Fruit fly (Drosophila melanogaster) Kc167 (cell line): ENCODE results near the gene sowi.

Source experiments
- Myc ChIP-seq: fragments of >200 bp; optimal IDR thresholded peaks from 2 replicates; lab custom pipeline; 2017; ENCODE audit warnings: missing external identifiers
- Sin3A ChIP-seq: fragments of >200 bp; optimal IDR thresholded peaks from 2 replicates; lab custom pipeline; 2018; ENCODE audit warnings: missing external identifiers
- h ChIP-seq: fragments of >200 bp; optimal IDR thresholded peaks from 3 replicates; lab custom pipeline; 2018; ENCODE audit warnings: missing external identifiers
- insv ChIP-seq: fragments of >200 bp; optimal IDR thresholded peaks from 3 replicates; lab custom pipeline; 2018; ENCODE audit warnings: missing external identifiers
- psq ChIP-seq: fragments of >200 bp; optimal IDR thresholded peaks from 2 replicates; lab custom pipeline; 2017; ENCODE audit warnings: missing external identifiers
- ttk ChIP-seq: sonication (Bioruptor generic); optimal IDR thresholded peaks from 2 replicates; lab custom pipeline; 2017; ENCODE audit warnings: missing external identifiers

The sowi gene

dm6 chr3R:6657278-6658246 lies 29.9 kb upstream of the sowi start, which contains the start of the genes CG1307 and twr:
CG1307 (minus strand) TSS chr3R:6657442.
twr (plus strand) TSS chr3R:6657882.
- TF ChIP-seq insv (no peak), Sin3A (lab: Kevin White, UChicago) (no peak), ttk (lab: Kevin White, UChicago) (no peak), Myc (lab: Kevin White, UChicago) (no peak), psq (lab: Kevin White, UChicago) (no peak), h (no peak)

dm6 chr3R:6646740-6647139 lies 19.0 kb upstream of the sowi start, which contains the start of gene Taf1:
Taf1 (plus strand) TSS chr3R:6646889.
- no peak for TF ChIP-seq psq (lab: Kevin White, UChicago)
- no peak for TF ChIP-seq ttk (lab: Kevin White, UChicago)

dm6 chr3R:6644334-6644733 lies 16.6 kb upstream of the sowi start, which contains the start of gene Ass:
Ass (minus strand) TSS chr3R:6644434.
- no peak for TF ChIP-seq Myc (lab: Kevin White, UChicago)
- no peak for TF ChIP-seq insv
- no peak for TF ChIP-seq psq (lab: Kevin White, UChicago)
- TF ChIP-seq Sin3A (lab: Kevin White, UChicago) = no peak
- TF ChIP-seq h = no peak
- no peak for TF ChIP-seq ttk (lab: Kevin White, UChicago)

- TF ChIP-seq insv (no peak), ttk (lab: Kevin White, UChicago) (no peak), Myc (lab: Kevin White, UChicago) (no peak), psq (lab: Kevin White, UChicago) (no peak), Sin3A (lab: Kevin White, UChicago) (no peak), h (no peak)
Measured at dm6 chr3R:6640932-6641331, 13.2 kb upstream of the sowi start, which contains the start of gene CG31286. CG31286 (plus strand) TSS chr3R:6641232.

DNA sequence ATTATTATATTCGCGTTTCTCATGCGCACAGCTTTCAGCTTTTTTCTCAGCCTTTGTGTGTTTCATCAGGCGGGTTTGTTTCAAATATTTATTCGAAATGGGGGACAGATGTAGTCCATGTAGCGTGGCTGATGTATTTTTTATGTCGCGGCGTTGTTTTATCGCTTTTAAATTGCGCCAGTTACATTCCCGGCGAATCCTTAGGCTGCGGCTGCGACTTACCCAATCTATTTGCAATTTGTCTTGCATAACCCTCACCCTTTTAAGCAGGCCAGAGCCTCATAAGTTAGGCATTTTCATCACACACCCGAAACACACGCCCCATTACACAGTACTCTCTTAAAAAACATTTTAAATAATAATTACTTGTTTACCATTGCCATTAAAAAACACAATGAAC lies 2.2 kb upstream of the sowi start, which contains the start of gene sunz:
sunz (plus strand) TSS at position 301 of the 400 bp plus-strand sequence.
- TF ChIP-seq psq (lab: Kevin White, UChicago) (no peak), ttk (lab: Kevin White, UChicago) (no peak), insv (no peak), Sin3A (lab: Kevin White, UChicago) (no peak), h (no peak), Myc (lab: Kevin White, UChicago) (no peak)

DNA sequence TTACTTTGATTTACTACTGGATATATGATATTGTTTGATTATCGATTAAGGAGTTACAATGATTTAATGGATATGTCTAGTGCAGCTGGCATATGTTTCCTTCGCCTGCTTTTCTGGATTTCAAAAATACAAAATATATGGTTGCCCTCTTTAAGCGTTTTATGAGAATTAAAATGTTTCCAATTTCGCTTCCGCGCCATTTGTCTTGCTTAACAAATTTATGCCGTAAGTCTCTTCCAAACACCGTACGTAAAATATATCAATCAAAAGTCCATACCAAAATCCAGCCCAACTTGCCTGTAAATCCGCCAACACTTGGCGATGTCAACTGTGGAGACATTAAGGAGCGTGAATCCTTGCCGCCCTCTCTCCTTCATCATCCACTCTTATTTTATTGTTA lies 1.5 kb upstream of the sowi start, which contains the start of gene CG15177:
CG15177 (minus strand) TSS at position 101 of the 400 bp plus-strand sequence.
- TF ChIP-seq psq (lab: Kevin White, UChicago) (no peak), insv (no peak), ttk (lab: Kevin White, UChicago) (no peak), Myc (lab: Kevin White, UChicago) (no peak), Sin3A (lab: Kevin White, UChicago) (no peak), h (no peak)

DNA sequence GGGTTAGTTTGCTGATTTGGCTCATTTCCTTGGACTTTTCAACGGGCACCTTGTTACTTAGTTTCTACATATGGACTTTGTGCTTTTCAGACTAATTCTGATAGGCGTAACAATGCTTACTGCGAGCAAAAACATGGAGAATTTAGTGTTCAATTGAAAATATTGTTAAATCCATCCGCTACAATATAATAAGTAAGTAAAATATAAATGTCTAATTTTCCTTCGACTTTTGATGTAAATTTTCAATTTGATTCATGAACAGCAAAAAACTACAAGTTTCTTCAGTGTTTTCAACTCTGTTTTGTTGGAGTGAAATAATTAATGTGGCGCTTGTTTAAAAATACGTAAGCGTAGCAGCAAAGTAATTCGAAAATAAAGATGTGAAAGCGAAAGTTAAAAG lies 18.9 kb downstream of the sowi start, which contains the start of gene glob2:
glob2 (minus strand) TSS at position 101 of the 400 bp plus-strand sequence.
- TF ChIP-seq psq (lab: Kevin White, UChicago) (no peak), insv (no peak), ttk (lab: Kevin White, UChicago) (no peak), Myc (lab: Kevin White, UChicago) (no peak), h (no peak), Sin3A (lab: Kevin White, UChicago) (no peak)

dm6 chr3R:6605142-6605541 lies 22.6 kb downstream of the sowi start:
- TF ChIP-seq Myc (lab: Kevin White, UChicago) = no peak
- no peak for TF ChIP-seq psq (lab: Kevin White, UChicago)
- TF ChIP-seq insv = no peak
- TF ChIP-seq h = no peak
- TF ChIP-seq Sin3A (lab: Kevin White, UChicago) = no peak
- no peak for TF ChIP-seq ttk (lab: Kevin White, UChicago)

DNA sequence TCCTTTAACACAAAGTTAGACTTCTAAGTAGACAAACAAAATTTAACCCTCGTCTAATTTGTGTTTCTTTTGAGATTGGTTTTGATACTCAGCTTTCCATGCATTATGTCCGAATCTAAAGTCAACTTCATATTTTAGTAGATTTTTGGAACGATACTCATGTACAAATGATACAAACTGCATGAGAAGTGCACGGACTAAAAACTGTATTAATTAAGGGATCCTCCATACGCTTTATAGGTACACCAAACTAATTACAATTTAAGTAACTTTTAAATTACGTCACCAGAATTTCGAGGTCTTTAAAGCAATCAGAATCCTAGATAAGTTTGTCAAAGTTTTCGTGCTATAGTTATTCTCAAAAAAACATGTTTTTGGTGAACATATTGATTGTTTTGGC lies 26.8 kb downstream of the sowi start, which contains the start of gene CG31482:
CG31482 (plus strand) TSS at position 301 of the 400 bp plus-strand sequence.
- TF ChIP-seq ttk (lab: Kevin White, UChicago) (no peak), h (no peak), psq (lab: Kevin White, UChicago) (no peak), insv (no peak)

dm6 chr3R:6597922-6598321 lies 29.8 kb downstream of the sowi start, which contains the start of gene CG1138:
CG1138 (minus strand) TSS chr3R:6598022.
- TF ChIP-seq Sin3A (lab: Kevin White, UChicago) = no peak
- no peak for TF ChIP-seq ttk (lab: Kevin White, UChicago)
- no peak for TF ChIP-seq insv
- TF ChIP-seq Myc (lab: Kevin White, UChicago) = no peak
- no peak for TF ChIP-seq h
- no peak for TF ChIP-seq psq (lab: Kevin White, UChicago)

- TF ChIP-seq insv (no peak), h (no peak), Myc (lab: Kevin White, UChicago) (no peak), Sin3A (lab: Kevin White, UChicago) (no peak), psq (lab: Kevin White, UChicago) (no peak), ttk (lab: Kevin White, UChicago) (no peak)
Measured at dm6 chr3R:6593068-6593567, 34.6 kb downstream of the sowi start, which contains the start of gene dpr11. dpr11 (minus strand) TSS chr3R:6593330.

DNA sequence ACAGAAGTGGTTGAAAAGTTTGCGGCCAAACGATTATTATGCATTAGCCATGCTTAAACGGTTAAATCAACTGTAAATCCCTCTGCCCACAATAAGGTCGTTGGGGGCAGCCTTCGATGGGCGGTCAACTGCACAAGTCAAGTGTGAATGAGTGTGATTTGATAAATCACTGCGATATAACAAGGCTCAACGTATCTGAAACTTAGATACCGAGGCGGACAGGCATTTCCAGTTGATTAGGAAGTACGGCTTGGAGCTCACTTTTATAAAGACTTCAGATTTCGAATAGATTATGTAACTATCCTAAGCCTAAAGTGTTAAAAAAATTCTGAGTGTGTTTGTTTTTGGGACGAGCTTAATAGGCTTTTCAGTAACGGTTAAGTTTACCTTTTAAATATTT lies 47.2 kb downstream of the sowi start, which contains the start of gene CG2336:
CG2336 (plus strand) TSS at position 301 of the 400 bp plus-strand sequence.
- TF ChIP-seq insv (no peak), h (no peak), ttk (lab: Kevin White, UChicago) (no peak), Sin3A (lab: Kevin White, UChicago) (no peak), Myc (lab: Kevin White, UChicago) (no peak), psq (lab: Kevin White, UChicago) (no peak)
